Fruit fly (Drosophila melanogaster) whole organism, wandering third instar larva: ENCODE results near the gene CG31244.

ENCODE experiments used
- Hnf4 ChIP-seq: fragments of 200-800 bp; sonication (Bioruptor generic); optimal IDR thresholded peaks from 2 replicates; lab custom pipeline; 2016; ENCODE audit warnings: missing biosample characterization, mild to moderate bottlenecking, missing genetic modification characterization
- Hr78 ChIP-seq: fragments of >200 bp; optimal IDR thresholded peaks from 2 replicates; lab custom pipeline; 2017; ENCODE audit warnings: missing biosample characterization, missing genetic modification characterization
- fru ChIP-seq: fragments of 200-800 bp; sonication (Bioruptor generic); optimal IDR thresholded peaks from 3 replicates; lab custom pipeline; 2016; ENCODE audit warnings: missing biosample characterization, mild to moderate bottlenecking, missing genetic modification characterization
- h ChIP-seq: fragments of 200-800 bp; sonication (Bioruptor generic); optimal IDR thresholded peaks from 3 replicates; lab custom pipeline; 2016; ENCODE audit warnings: missing biosample characterization, mild to moderate bottlenecking, missing genetic modification characterization
- lola ChIP-seq: fragments of >200 bp; optimal IDR thresholded peaks from 2 replicates; lab custom pipeline; 2017; ENCODE audit warnings: missing biosample characterization, missing genetic modification characterization
- psq ChIP-seq: fragments of 200-800 bp; sonication (Bioruptor generic); optimal IDR thresholded peaks from 3 replicates; lab custom pipeline; 2017; ENCODE audit warnings: missing biosample characterization, mild to moderate bottlenecking, missing genetic modification characterization, moderate library complexity
- rgr ChIP-seq: fragments of 200-800 bp; sonication (Bioruptor generic); optimal IDR thresholded peaks from 3 replicates; lab custom pipeline; 2016; ENCODE audit warnings: missing biosample characterization, mild to moderate bottlenecking, missing genetic modification characterization

dm6 chr3R:19352121-19352520 is 46.2 kb downstream of the CG31244 start:
- TF ChIP-seq rgr (GFP tag; lab: Kevin White, UChicago) (no peak), h (GFP tag; lab: Kevin White, UChicago) (no peak), psq (GFP tag; lab: Kevin White, UChicago) (no peak), fru (GFP tag; lab: Kevin White, UChicago) (no peak), Hnf4 (GFP tag; lab: Kevin White, UChicago) (no peak), Hr78 (no peak), lola (GFP tag; lab: Kevin White, UChicago) (no peak)
